Worm (Caenorhabditis elegans): ENCODE measurements around the gene sru-6.

sru-6 gene

DNA sequence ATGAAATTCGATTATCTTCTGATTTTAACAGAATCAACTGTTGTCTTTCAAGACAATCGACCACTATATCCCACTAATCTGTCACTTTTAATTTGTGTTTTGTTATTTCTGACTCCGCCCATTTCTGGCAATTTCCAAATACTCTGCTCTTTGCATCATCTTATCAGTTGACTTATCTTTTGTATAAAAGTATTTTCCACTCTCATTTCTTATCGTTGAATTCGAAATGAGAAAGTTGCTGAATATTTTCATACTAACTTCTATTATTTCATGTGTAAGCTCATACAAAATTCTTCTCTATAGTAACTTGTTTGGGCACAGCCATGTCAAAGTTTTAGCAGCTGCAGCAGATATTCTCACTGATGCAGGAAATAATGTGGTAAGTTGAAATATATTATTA is 9.7 kb downstream of the sru-6 start, which contains the start of gene ugt-21:
Gene ugt-21, plus strand, starts transcription at position 212 of the 400 bp plus-strand sequence.
- peak; percentile 57 for TF ChIP-seq ztf-7 (tag; optimal IDR thresholded peaks at IDR 0.05)
- TF ChIP-seq aha-1 (tag): peak; percentile 87
- TF ChIP-seq egl-27 (tag; optimal IDR thresholded peaks at IDR 0.05): no peak

DNA sequence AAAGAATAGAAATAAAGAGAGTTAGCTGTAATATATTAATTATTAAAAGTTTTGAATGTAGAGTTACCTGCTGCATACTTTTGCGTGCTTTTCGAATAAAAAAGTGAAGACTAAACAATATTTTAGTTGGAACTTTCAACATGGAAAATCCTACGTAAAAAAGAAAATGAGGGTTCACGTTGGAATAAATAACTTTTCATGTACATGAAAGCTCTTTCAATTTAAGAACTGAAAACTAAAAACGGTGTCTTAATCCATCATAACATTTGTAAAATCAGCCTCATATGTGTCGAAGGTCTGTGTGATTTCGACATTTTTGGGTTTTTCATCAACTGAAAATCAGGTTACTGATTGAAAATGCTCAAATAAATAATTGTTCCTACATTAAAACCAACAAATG is 15.8 kb downstream of the sru-6 start, which contains the start of gene ttr-9:
Gene ttr-9, minus strand, starts transcription at position 101 of the 400 bp plus-strand sequence.
- TF ChIP-seq attf-4 (tag; optimal IDR thresholded peaks at IDR 0.05) (no peak), dmd-8 (GFP tag; IDR thresholded peaks at IDR 0.05) (no peak), F44E2.7 (GFP tag; IDR thresholded peaks at IDR 0.05) (no peak), set-16 (GFP tag; IDR thresholded peaks at IDR 0.05) (no peak), nhr-28 (tag; optimal IDR thresholded peaks at IDR 0.05) (no peak), spr-3 (GFP tag; optimal IDR thresholded peaks at IDR 0.05) (no peak), php-3 (GFP tag; IDR thresholded peaks at IDR 0.05) (no peak), T20F7.1 (GFP tag; optimal IDR thresholded peaks at IDR 0.05) (no peak), ZK337.2 (GFP tag; IDR thresholded peaks at IDR 0.05) (no peak)

ce11 chrIV:9508612-9509011 is 18.2 kb downstream of the sru-6 start, which contains the start of gene ethe-1:
Gene ethe-1 (minus strand): TSS chrIV:9508761.
- peak; percentile 26 for TF ChIP-seq nhr-6 (tag; optimal IDR thresholded peaks at IDR 0.05)
- TF ChIP-seq zip-11 (GFP tag; IDR thresholded peaks at IDR 0.05): no peak
- no peak for TF ChIP-seq daf-19 (GFP tag; conservative IDR thresholded peaks at IDR 0.05)
- peak; percentile 85 for TF ChIP-seq aha-1 (tag)
- TF ChIP-seq fos-1 (tag; optimal IDR thresholded peaks at IDR 0.05): no peak
- no peak for TF ChIP-seq egl-27 (tag; optimal IDR thresholded peaks at IDR 0.05)
- peak; percentile 28 for TF ChIP-seq dve-1 (tag; optimal IDR thresholded peaks at IDR 0.05; ENCODE audit: insufficient read depth)
- TF ChIP-seq spr-1 (tag; optimal IDR thresholded peaks at IDR 0.05): no peak
- no peak for TF ChIP-seq saeg-2 (GFP tag; IDR thresholded peaks at IDR 0.05)
- no peak for TF ChIP-seq tag-97 (GFP tag; IDR thresholded peaks at IDR 0.05)
- TF ChIP-seq nhr-28 (tag; optimal IDR thresholded peaks at IDR 0.05): peak; percentile 17
- no peak for TF ChIP-seq daf-12 (tag; optimal IDR thresholded peaks at IDR 0.05)
- TF ChIP-seq daf-16 (GFP tag; optimal IDR thresholded peaks at IDR 0.05): no peak
- peak; percentile 84 for TF ChIP-seq daf-16 (tag; optimal IDR thresholded peaks at IDR 0.05)
- no peak for TF ChIP-seq zfp-3 (GFP tag; conservative IDR thresholded peaks at IDR 0.05)
- no peak for TF ChIP-seq egl-43 (GFP tag; IDR thresholded peaks at IDR 0.05)
- TF ChIP-seq hif-1 (tag; optimal IDR thresholded peaks at IDR 0.05): peak; percentile 82 to 92
- no peak for TF ChIP-seq ceh-62 (tag; optimal IDR thresholded peaks at IDR 0.05)

DNA sequence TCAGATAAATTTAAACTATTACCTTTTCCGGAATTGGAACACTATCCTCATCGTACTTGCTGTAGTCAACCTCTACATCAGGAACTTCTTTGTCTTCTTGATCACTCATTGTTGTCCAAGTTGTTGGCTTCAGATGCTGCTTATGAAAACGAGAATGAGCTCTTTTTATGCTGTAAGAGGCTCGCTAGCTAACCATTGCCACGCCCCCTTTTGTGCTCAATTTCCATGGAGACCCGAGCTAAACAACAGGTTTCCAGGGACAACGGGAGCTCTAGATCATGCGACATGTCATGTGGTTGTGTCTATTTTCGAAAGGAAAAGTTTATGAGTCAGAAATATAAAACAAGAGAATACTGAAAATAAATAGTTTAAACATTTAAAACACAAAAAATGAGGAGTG is 20.0 kb downstream of the sru-6 start, which contains the start of gene C33A12.4:
Gene C33A12.4, minus strand, starts transcription at position 131 of the 400 bp plus-strand sequence.
- 0 out of 2 replicates have a peak, but pooled peaks have one; percentile 10 for TF ChIP-seq nhr-42 (GFP tag; IDR thresholded peaks at IDR 0.05)
- peak; percentile 28 for TF ChIP-seq ama-1 (optimal IDR thresholded peaks at IDR 0.05)
- no peak for TF ChIP-seq ceh-62 (tag; optimal IDR thresholded peaks at IDR 0.05)
- TF ChIP-seq spr-1 (tag; optimal IDR thresholded peaks at IDR 0.05): no peak

- no peak for TF ChIP-seq egl-27 (tag; optimal IDR thresholded peaks at IDR 0.05)
- no peak for TF ChIP-seq nhr-41 (GFP tag; IDR thresholded peaks at IDR 0.05)
- TF ChIP-seq mes-2 (tag; optimal IDR thresholded peaks at IDR 0.05; ENCODE audit: poor library complexity, severe bottlenecking): peak; percentile 90
- peak; percentile 5 to 13 for TF ChIP-seq daf-16 (GFP tag; optimal IDR thresholded peaks at IDR 0.05)
- peak; percentile 25 for TF ChIP-seq daf-16 (tag; optimal IDR thresholded peaks at IDR 0.05)
- TF ChIP-seq sdz-12 (GFP tag; optimal IDR thresholded peaks at IDR 0.05): peak; percentile 75
- no peak for TF ChIP-seq daf-12 (tag; optimal IDR thresholded peaks at IDR 0.05)
- no peak for TF ChIP-seq dmd-9 (GFP tag; IDR thresholded peaks at IDR 0.05)
- peak; percentile 1 for TF ChIP-seq jun-1 (tag; optimal IDR thresholded peaks at IDR 0.05)
- TF ChIP-seq ZK337.2 (GFP tag; IDR thresholded peaks at IDR 0.05): no peak
- no peak; the same call in none of the 2 replicates for TF ChIP-seq ctbp-1 (GFP tag; IDR thresholded peaks at IDR 0.05)
- TF ChIP-seq Y48G9A.11 (GFP tag; IDR thresholded peaks at IDR 0.05): peak; percentile 68; the same call in 1 of the 2 replicates
- peak; percentile 40; the same call in 1 of the 2 replicates for TF ChIP-seq ceh-20 (GFP tag; IDR thresholded peaks at IDR 0.05)
- no peak for TF ChIP-seq ceh-62 (tag; optimal IDR thresholded peaks at IDR 0.05)
- TF ChIP-seq ZK546.5 (tag; optimal IDR thresholded peaks at IDR 0.05): no peak
- TF ChIP-seq tag-97 (GFP tag; IDR thresholded peaks at IDR 0.05): no peak
- TF ChIP-seq ceh-28 (tag; optimal IDR thresholded peaks at IDR 0.05): no peak
- peak; percentile 38 for TF ChIP-seq fkh-10 (GFP tag; optimal IDR thresholded peaks at IDR 0.05)
- no peak for TF ChIP-seq aha-1 (tag)
- TF ChIP-seq zip-11 (GFP tag; IDR thresholded peaks at IDR 0.05): no peak
- TF ChIP-seq nhr-237 (tag; optimal IDR thresholded peaks at IDR 0.05): no peak
- TF ChIP-seq lin-13 (GFP tag; optimal IDR thresholded peaks at IDR 0.05): peak; percentile 11
- no peak for TF ChIP-seq attf-4 (tag; optimal IDR thresholded peaks at IDR 0.05)
- TF ChIP-seq duxl-1 (tag; optimal IDR thresholded peaks at IDR 0.05; ENCODE audit: poor library complexity): peak; percentile 62
These were observed 20.8 kb downstream of the sru-6 start for ce11 chrIV:9511221-9511638.

Measured in whole organism, L4 larva.